Worm (Caenorhabditis elegans) whole organism, early embryonic: Measurements from ENCODE around the gene sulp-8.

Experiments
- B0310.2 ChIP-seq: sonication (generic microtip); optimal IDR thresholded peaks from 2 replicates; lab custom pipeline; 2016; ENCODE audit warnings: mild to moderate bottlenecking, missing genetic modification characterization, missing compliant biosample characterization
- F13C5.2 ChIP-seq: sonication (generic microtip); optimal IDR thresholded peaks from 2 replicates; lab custom pipeline; 2017; ENCODE audit warnings: mild to moderate bottlenecking, missing genetic modification characterization, inconsistent platforms, missing compliant biosample characterization
- ama-1 ChIP-seq: fragments of 150-350 bp; optimal IDR thresholded peaks from 2 replicates; lab custom pipeline; 2014
- flt-1 ChIP-seq: fragments of 200-800 bp; sonication (Bioruptor generic); IDR thresholded peaks from 2 replicates; pipeline ENCODE4 v1.3.6; 2022; ENCODE audit warnings: missing genetic modification characterization, missing compliant biosample characterization
- hmg-4 ChIP-seq: fragments of 200-800 bp; sonication (Bioruptor generic); optimal IDR thresholded peaks from 2 replicates; lab custom pipeline; 2018; ENCODE audit warnings: mild to moderate bottlenecking, missing genetic modification characterization, missing compliant biosample characterization
- hnd-1 ChIP-seq: sonication (generic microtip); optimal IDR thresholded peaks from 2 replicates; lab custom pipeline; 2016; ENCODE audit warnings: missing genetic modification characterization, missing compliant biosample characterization
- pes-1 ChIP-seq: fragments of 200-800 bp; sonication (Bioruptor generic); IDR thresholded peaks from 2 replicates; pipeline ENCODE4 v1.3.6; 2022; ENCODE audit warnings: missing genetic modification reagents, missing genetic modification characterization, missing compliant biosample characterization
- scrt-1 ChIP-seq: fragments of 200-800 bp; sonication (Bioruptor generic); IDR thresholded peaks from 2 replicates; pipeline ENCODE4 v1.3.6; 2022; ENCODE audit warnings: missing genetic modification characterization, missing compliant biosample characterization
- tbx-11 ChIP-seq: fragments of 200-800 bp; sonication (Bioruptor generic); IDR thresholded peaks from 2 replicates; pipeline ENCODE4 v1.3.6; 2022; ENCODE audit warnings: missing genetic modification characterization, missing compliant biosample characterization
- tbx-37 ChIP-seq: fragments of 200-800 bp; sonication (Bioruptor generic); conservative IDR thresholded peaks from 2 replicates; pipeline ENCODE4 v1.3.6; 2022; ENCODE audit warnings: missing genetic modification reagents, missing genetic modification characterization, missing compliant biosample characterization
- tra-4 ChIP-seq: sonication (generic microtip); optimal IDR thresholded peaks from 2 replicates; lab custom pipeline; 2017; ENCODE audit warnings: missing genetic modification characterization, missing compliant biosample characterization

ce11 chrV:9651294-9651693 is 22.2 kb downstream of the sulp-8 start, which contains the start of gene T06E4.21:
- no peak for TF ChIP-seq F13C5.2 (tag; lab: Kevin White, UChicago)
- no peak for TF ChIP-seq hnd-1
- TF ChIP-seq scrt-1 (GFP tag; lab: Robert Waterston, UW): no peak
- no peak for TF ChIP-seq ama-1 (lab: Kevin White, UChicago)
- TF ChIP-seq flt-1: no peak
- no peak for TF ChIP-seq tbx-37 (GFP tag; lab: Robert Waterston, UW)
- no peak for TF ChIP-seq hmg-4 (GFP tag; lab: Kevin White, UChicago)
- no peak for TF ChIP-seq tra-4 (tag; lab: Kevin White, UChicago)
- no peak for TF ChIP-seq tbx-11
- no peak for TF ChIP-seq pes-1 (GFP tag; lab: Robert Waterston, UW)
- TF ChIP-seq B0310.2: no peak
